Fruit fly (Drosophila melanogaster): Measurements from ENCODE around the gene js.
A peak's percentile ranks its signal among the peaks of the same experiment; 100 is the strongest.

js gene

dm6 chr3R:16337053-16337385 lies 31.1 kb downstream of the js start:
- TF ChIP-seq toe (GFP tag; optimal IDR thresholded peaks at IDR 0.05) (no peak), kay (GFP tag; ENCODE audit: borderline replicate concordance) (no peak), CG7101 (tag; optimal IDR thresholded peaks at IDR 0.05) (no peak), CG11617 (GFP tag; optimal IDR thresholded peaks at IDR 0.05) (no peak)

- TF ChIP-seq CG12768 (GFP tag; optimal IDR thresholded peaks at IDR 0.05) = peak; percentile 24
- peak; percentile 10 for TF ChIP-seq CG33017 (tag; optimal IDR thresholded peaks at IDR 0.05)
- TF ChIP-seq kay (GFP tag; ENCODE audit: borderline replicate concordance) = peak; percentile 86
- TF ChIP-seq tj (GFP tag; optimal IDR thresholded peaks at IDR 0.05) = peak; percentile 28
- no peak for TF ChIP-seq Crg-1 (GFP tag; optimal IDR thresholded peaks at IDR 0.05)
Observed at dm6 chr3R:16336327-16337052, 31.6 kb downstream of the js start.

dm6 chr3R:16335438-16336073 lies 32.5 kb downstream of the js start:
- TF ChIP-seq CG1620 (GFP tag; optimal IDR thresholded peaks at IDR 0.05) = no peak
- no peak for TF ChIP-seq CG12768 (GFP tag; optimal IDR thresholded peaks at IDR 0.05)
- no peak for TF ChIP-seq cic (GFP tag; optimal IDR thresholded peaks at IDR 0.05)
- TF ChIP-seq ovo (GFP tag; optimal IDR thresholded peaks at IDR 0.05) = no peak
- TF ChIP-seq CG11617 (GFP tag; optimal IDR thresholded peaks at IDR 0.05) = no peak
- no peak for TF ChIP-seq CG5204 (GFP tag; optimal IDR thresholded peaks at IDR 0.05)
- no peak for TF ChIP-seq kay (GFP tag; ENCODE audit: borderline replicate concordance)

- TF ChIP-seq CG7101 (tag; optimal IDR thresholded peaks at IDR 0.05) (no peak), CG11617 (GFP tag; optimal IDR thresholded peaks at IDR 0.05) (no peak), pad (GFP tag; optimal IDR thresholded peaks at IDR 0.05) (no peak), Mnt (GFP tag; optimal IDR thresholded peaks at IDR 0.05) (no peak), tj (GFP tag; optimal IDR thresholded peaks at IDR 0.05) (no peak), ovo (GFP tag; optimal IDR thresholded peaks at IDR 0.05) (no peak), Crg-1 (GFP tag; optimal IDR thresholded peaks at IDR 0.05) (no peak), CG33017 (tag; optimal IDR thresholded peaks at IDR 0.05) (no peak), CG14711 (tag; optimal IDR thresholded peaks at IDR 0.05) (no peak), bab1 (GFP tag; optimal IDR thresholded peaks at IDR 0.05) (no peak)
Observed at dm6 chr3R:16334797-16335196, 33.3 kb downstream of the js start.

dm6 chr3R:16334329-16334728 lies 33.8 kb downstream of the js start:
- TF ChIP-seq tj (GFP tag; optimal IDR thresholded peaks at IDR 0.05) = no peak
- no peak for TF ChIP-seq cnc (optimal IDR thresholded peaks at IDR 0.05)
- no peak for TF ChIP-seq cic (GFP tag; optimal IDR thresholded peaks at IDR 0.05)
- TF ChIP-seq CG5204 (GFP tag; optimal IDR thresholded peaks at IDR 0.05) = no peak
- no peak for TF ChIP-seq CG7101 (tag; optimal IDR thresholded peaks at IDR 0.05)
- TF ChIP-seq CG1620 (GFP tag; optimal IDR thresholded peaks at IDR 0.05) = no peak
- TF ChIP-seq ovo (GFP tag; optimal IDR thresholded peaks at IDR 0.05) = no peak
- TF ChIP-seq Mnt (GFP tag; optimal IDR thresholded peaks at IDR 0.05) = no peak
- no peak for TF ChIP-seq Crg-1 (GFP tag; optimal IDR thresholded peaks at IDR 0.05)
- TF ChIP-seq CG14711 (tag; optimal IDR thresholded peaks at IDR 0.05) = no peak
- no peak for TF ChIP-seq kay (GFP tag; ENCODE audit: borderline replicate concordance)
- TF ChIP-seq Hr96 (GFP tag; optimal IDR thresholded peaks at IDR 0.05) = no peak
- TF ChIP-seq bab1 (GFP tag; optimal IDR thresholded peaks at IDR 0.05) = no peak
- TF ChIP-seq toe (GFP tag; optimal IDR thresholded peaks at IDR 0.05) = no peak

- peak; percentile 26 for TF ChIP-seq CG7045 (GFP tag; optimal IDR thresholded peaks at IDR 0.05)
- no peak for TF ChIP-seq CG14711 (tag; optimal IDR thresholded peaks at IDR 0.05)
- TF ChIP-seq CG1620 (GFP tag; optimal IDR thresholded peaks at IDR 0.05) = no peak
- TF ChIP-seq CG11617 (GFP tag; optimal IDR thresholded peaks at IDR 0.05) = no peak
- no peak for TF ChIP-seq Clk (GFP tag; optimal IDR thresholded peaks at IDR 0.05)
- no peak for TF ChIP-seq pad (GFP tag; optimal IDR thresholded peaks at IDR 0.05)
- TF ChIP-seq bab1 (GFP tag; optimal IDR thresholded peaks at IDR 0.05) = no peak
- no peak for TF ChIP-seq CG33017 (tag; optimal IDR thresholded peaks at IDR 0.05)
- no peak for TF ChIP-seq CG5204 (GFP tag; optimal IDR thresholded peaks at IDR 0.05)
- TF ChIP-seq Hr96 (GFP tag; optimal IDR thresholded peaks at IDR 0.05) = no peak
- TF ChIP-seq ovo (GFP tag; optimal IDR thresholded peaks at IDR 0.05) = peak; percentile 55
- TF ChIP-seq CG12768 (GFP tag; optimal IDR thresholded peaks at IDR 0.05) = no peak
- no peak for TF ChIP-seq cnc (optimal IDR thresholded peaks at IDR 0.05)
- peak; percentile 89 for TF ChIP-seq kay (GFP tag; ENCODE audit: borderline replicate concordance)
- TF ChIP-seq CG7101 (tag; optimal IDR thresholded peaks at IDR 0.05) = no peak
- peak; percentile 7 for TF ChIP-seq toe (GFP tag; optimal IDR thresholded peaks at IDR 0.05)
- peak; percentile 48 for TF ChIP-seq cic (GFP tag; optimal IDR thresholded peaks at IDR 0.05)
- no peak for TF ChIP-seq Mnt (GFP tag; optimal IDR thresholded peaks at IDR 0.05)
- peak; percentile 12 for TF ChIP-seq Crg-1 (GFP tag; optimal IDR thresholded peaks at IDR 0.05)
- no peak for TF ChIP-seq tj (GFP tag; optimal IDR thresholded peaks at IDR 0.05)
Observed at dm6 chr3R:16331809-16332343, 36.2 kb downstream of the js start.

- TF ChIP-seq tj (GFP tag; optimal IDR thresholded peaks at IDR 0.05) = no peak
- TF ChIP-seq ovo (GFP tag; optimal IDR thresholded peaks at IDR 0.05) = no peak
- TF ChIP-seq cnc (optimal IDR thresholded peaks at IDR 0.05) = no peak
- no peak for TF ChIP-seq pad (GFP tag; optimal IDR thresholded peaks at IDR 0.05)
- TF ChIP-seq Crg-1 (GFP tag; optimal IDR thresholded peaks at IDR 0.05) = no peak
- TF ChIP-seq Hr96 (GFP tag; optimal IDR thresholded peaks at IDR 0.05) = no peak
- no peak for TF ChIP-seq CG7045 (GFP tag; optimal IDR thresholded peaks at IDR 0.05)
- TF ChIP-seq CG12768 (GFP tag; optimal IDR thresholded peaks at IDR 0.05) = no peak
- no peak for TF ChIP-seq cic (GFP tag; optimal IDR thresholded peaks at IDR 0.05)
- TF ChIP-seq kay (GFP tag; ENCODE audit: borderline replicate concordance) = no peak
- no peak for TF ChIP-seq CG14711 (tag; optimal IDR thresholded peaks at IDR 0.05)
- TF ChIP-seq CG11617 (GFP tag; optimal IDR thresholded peaks at IDR 0.05) = no peak
- no peak for TF ChIP-seq CG1620 (GFP tag; optimal IDR thresholded peaks at IDR 0.05)
- TF ChIP-seq CG5204 (GFP tag; optimal IDR thresholded peaks at IDR 0.05) = no peak
- TF ChIP-seq Mnt (GFP tag; optimal IDR thresholded peaks at IDR 0.05) = no peak
- TF ChIP-seq Clk (GFP tag; optimal IDR thresholded peaks at IDR 0.05) = no peak
Observed at dm6 chr3R:16329797-16330196, 38.3 kb downstream of the js start.
